Worm (Caenorhabditis elegans) whole organism, L1 larva: ENCODE measurements around the gene T03F7.5.

Source experiments
- C04F5.9 ChIP-seq: sonication (generic microtip); optimal IDR thresholded peaks from 2 replicates; lab custom pipeline; 2016; ENCODE audit warnings: missing genetic modification characterization, missing compliant biosample characterization
- C16A3.4 ChIP-seq: fragments of 150-350 bp; optimal IDR thresholded peaks from 2 replicates; lab custom pipeline; 2014; ENCODE audit warnings: missing biosample characterization, missing genetic modification characterization
- C34B4.2 ChIP-seq: sonication (generic microtip); optimal IDR thresholded peaks from 2 replicates; lab custom pipeline; 2017; ENCODE audit warnings: mild to moderate bottlenecking, missing genetic modification characterization, missing compliant biosample characterization
- Y116A8C.19 ChIP-seq: sonication (generic microtip); optimal IDR thresholded peaks from 2 replicates; lab custom pipeline; 2016; ENCODE audit warnings: missing compliant biosample characterization, missing genetic modification characterization, borderline replicate concordance
- alr-1 ChIP-seq: fragments of 200-800 bp; sonication (Bioruptor generic); optimal IDR thresholded peaks from 2 replicates; lab custom pipeline; 2018; ENCODE audit warnings: borderline replicate concordance, mild to moderate bottlenecking, missing genetic modification characterization, missing compliant biosample characterization
- aly-2 ChIP-seq: fragments of 150-350 bp; optimal IDR thresholded peaks from 2 replicates; lab custom pipeline; 2014; ENCODE audit warnings: missing biosample characterization, missing genetic modification characterization
- blmp-1 ChIP-seq: fragments of 150-350 bp; optimal IDR thresholded peaks from 2 replicates; lab custom pipeline; 2014; ENCODE audit warnings: missing biosample characterization, missing genetic modification characterization
- ceh-82 ChIP-seq, 3 experiments: fragments of 150-350 bp in 1 of 3; sonication (generic microtip) in 2 of 3; optimal IDR thresholded peaks; 2 replicates each; lab custom pipeline; 2014 to 2017; ENCODE audit warnings: missing biosample characterization in 3 of 3, missing genetic modification characterization in 3 of 3
- ceh-88 ChIP-seq: fragments of 200-800 bp; sonication (Bioruptor generic); IDR thresholded peaks from 2 replicates; pipeline ENCODE4 v1.3.6; 2022; ENCODE audit warnings: missing genetic modification characterization, missing compliant biosample characterization
- ces-1 ChIP-seq: fragments of 150-350 bp; optimal IDR thresholded peaks from 2 replicates; lab custom pipeline; 2014; ENCODE audit warnings: missing biosample characterization, missing genetic modification reagents, missing genetic modification characterization
- dpl-1 ChIP-seq, 3 experiments: fragments of 150-350 bp in 2 of 3; sonication (generic microtip) in 1 of 3; optimal IDR thresholded peaks; 2 replicates each; lab custom pipeline; 2014 to 2017; ENCODE audit warnings: missing biosample characterization in 3 of 3, missing genetic modification characterization in 3 of 3, missing genetic modification reagents in 3 of 3
- efl-1 ChIP-seq, 4 experiments: fragments of 150-350 bp; optimal IDR thresholded peaks in 3 of 4; peaks in 1 of 4; 1 replicate in 1 of 4; 2 replicates in 3 of 4; lab custom pipeline; 2014; ENCODE audit warnings: missing biosample characterization in 2 of 4, missing genetic modification characterization in 2 of 4, missing genetic modification reagents in 2 of 4
- efl-3 ChIP-seq: fragments of 200-800 bp; sonication (Bioruptor generic); optimal IDR thresholded peaks from 2 replicates; lab custom pipeline; 2018; ENCODE audit warnings: mild to moderate bottlenecking, missing genetic modification characterization, missing compliant biosample characterization
- egl-13 ChIP-seq: sonication (generic microtip); optimal IDR thresholded peaks from 2 replicates; lab custom pipeline; 2016; ENCODE audit warnings: missing genotype, missing genetic modification reagents, missing genetic modification characterization, missing compliant biosample characterization
- elt-2 ChIP-seq: sonication (generic microtip); optimal IDR thresholded peaks from 2 replicates; lab custom pipeline; 2016; ENCODE audit warnings: missing genetic modification characterization, mild to moderate bottlenecking, inconsistent platforms, missing compliant biosample characterization, missing genetic modification reagents
- elt-3 ChIP-seq, 6 experiments: fragments of 150-350 bp in 1 of 6; sonication (generic microtip); optimal IDR thresholded peaks; 2 replicates each; lab custom pipeline; 2017 to 2018; ENCODE audit warnings: missing biosample characterization in 6 of 6, missing genetic modification characterization in 6 of 6, inconsistent platforms in 1 of 6
- ets-5 ChIP-seq: fragments of 200-800 bp; sonication (Bioruptor generic); IDR thresholded peaks from 2 replicates; pipeline ENCODE4 v1.3.6; 2022; ENCODE audit warnings: missing genetic modification characterization, missing compliant biosample characterization
- fkh-8 ChIP-seq: sonication (generic microtip); optimal IDR thresholded peaks from 2 replicates; lab custom pipeline; 2016; ENCODE audit warnings: mild to moderate bottlenecking, missing genetic modification characterization, missing compliant biosample characterization
- fos-1 ChIP-seq: fragments of 150-350 bp; optimal IDR thresholded peaks from 2 replicates; lab custom pipeline; 2014; ENCODE audit warnings: missing biosample characterization, missing genetic modification characterization
- grh-1 ChIP-seq: fragments of 200-800 bp; sonication (Bioruptor generic); IDR thresholded peaks from 2 replicates; pipeline ENCODE4 v1.3.6; 2022; ENCODE audit warnings: missing genetic modification reagents, missing genetic modification characterization, missing compliant biosample characterization
- hlh-17 ChIP-seq: fragments of 200-800 bp; sonication (Bioruptor generic); optimal IDR thresholded peaks from 2 replicates; lab custom pipeline; 2018; ENCODE audit warnings: missing genetic modification characterization, mild to moderate bottlenecking, missing compliant biosample characterization, moderate library complexity, borderline replicate concordance
- hlh-4 ChIP-seq: sonication (generic microtip); optimal IDR thresholded peaks from 2 replicates; lab custom pipeline; 2016; ENCODE audit warnings: mild to moderate bottlenecking, missing genetic modification characterization, missing compliant biosample characterization
- isw-1 ChIP-seq: fragments of 200-800 bp; sonication (Bioruptor generic); IDR thresholded peaks from 2 replicates; pipeline ENCODE4 v1.3.6; 2022; ENCODE audit warnings: missing genetic modification characterization, missing compliant biosample characterization
- jun-1 ChIP-seq: fragments of 150-350 bp; optimal IDR thresholded peaks from 2 replicates; lab custom pipeline; 2014; ENCODE audit warnings: missing biosample characterization, missing genetic modification reagents, missing genetic modification characterization
- lin-14 ChIP-seq: fragments of 200-800 bp; sonication (Bioruptor generic); optimal IDR thresholded peaks from 2 replicates; lab custom pipeline; 2018; ENCODE audit warnings: mild to moderate bottlenecking, missing genetic modification characterization, moderate library complexity, missing compliant biosample characterization
- lin-35 ChIP-seq, 2 experiments: fragments of 150-350 bp; optimal IDR thresholded peaks; 2 replicates each; lab custom pipeline; 2014; ENCODE audit warnings: missing biosample characterization in 2 of 2, missing genetic modification characterization in 2 of 2, missing genetic modification reagents in 2 of 2
- lin-39 ChIP-seq: fragments of 150-350 bp; optimal IDR thresholded peaks from 2 replicates; lab custom pipeline; 2014; ENCODE audit warnings: missing biosample characterization, missing genetic modification reagents, missing genetic modification characterization
- mdl-1 ChIP-seq, 2 experiments: fragments of 150-350 bp; optimal IDR thresholded peaks; 2 replicates each; lab custom pipeline; 2014 to 2017; ENCODE audit warnings: missing biosample characterization in 2 of 2, missing genetic modification characterization in 2 of 2, inconsistent platforms in 1 of 2
- mef-2 ChIP-seq: fragments of 150-350 bp; optimal IDR thresholded peaks from 2 replicates; lab custom pipeline; 2014; ENCODE audit warnings: missing biosample characterization, missing genetic modification characterization
- mep-1 ChIP-seq: fragments of 150-350 bp; optimal IDR thresholded peaks from 2 replicates; lab custom pipeline; 2014; ENCODE audit warnings: missing biosample characterization, missing genetic modification characterization
- nhr-11 ChIP-seq: fragments of 150-350 bp; optimal IDR thresholded peaks from 2 replicates; lab custom pipeline; 2014; ENCODE audit warnings: missing biosample characterization, missing genetic modification characterization
- nhr-12 ChIP-seq: sonication (generic microtip); optimal IDR thresholded peaks from 2 replicates; lab custom pipeline; 2017; ENCODE audit warnings: missing biosample characterization, missing genetic modification characterization
- nhr-20 ChIP-seq: sonication (generic microtip); optimal IDR thresholded peaks from 2 replicates; lab custom pipeline; 2016; ENCODE audit warnings: mild to moderate bottlenecking, missing genetic modification characterization, missing compliant biosample characterization
- nhr-237 ChIP-seq: fragments of 150-350 bp; optimal IDR thresholded peaks from 2 replicates; lab custom pipeline; 2014; ENCODE audit warnings: missing biosample characterization, missing genetic modification characterization
- nhr-28 ChIP-seq: fragments of 150-350 bp; optimal IDR thresholded peaks from 2 replicates; lab custom pipeline; 2014; ENCODE audit warnings: missing biosample characterization, missing genetic modification characterization
- nhr-47 ChIP-seq: sonication (generic microtip); optimal IDR thresholded peaks from 2 replicates; lab custom pipeline; 2016; ENCODE audit warnings: mild to moderate bottlenecking, missing genetic modification characterization, moderate library complexity, missing compliant biosample characterization
- nhr-71 ChIP-seq: sonication (generic microtip); optimal IDR thresholded peaks from 2 replicates; lab custom pipeline; 2016; ENCODE audit warnings: mild to moderate bottlenecking, missing genetic modification characterization, moderate library complexity, missing compliant biosample characterization
- nhr-84 ChIP-seq: sonication (generic microtip); optimal IDR thresholded peaks from 2 replicates; lab custom pipeline; 2017; ENCODE audit warnings: missing biosample characterization, missing genetic modification characterization
- nhr-85 ChIP-seq: sonication (generic microtip); peaks from one replicate; lab custom pipeline; 2016; ENCODE audit warnings: missing genetic modification characterization, inconsistent platforms, missing compliant biosample characterization
- pax-3 ChIP-seq: fragments of 200-800 bp; sonication (Bioruptor generic); optimal IDR thresholded peaks from 2 replicates; lab custom pipeline; 2018; ENCODE audit warnings: mild to moderate bottlenecking, missing genetic modification characterization, moderate library complexity, missing compliant biosample characterization
- pqm-1 ChIP-seq: sonication (generic microtip); optimal IDR thresholded peaks from 3 replicates; lab custom pipeline; 2017; ENCODE audit warnings: missing biosample characterization, missing genetic modification characterization
- rnt-1 ChIP-seq: sonication (generic microtip); optimal IDR thresholded peaks from 2 replicates; lab custom pipeline; 2016; ENCODE audit warnings: mild to moderate bottlenecking, missing genetic modification characterization, moderate library complexity, missing compliant biosample characterization
- snpc-4 ChIP-seq: fragments of 150-350 bp; optimal IDR thresholded peaks from 2 replicates; lab custom pipeline; 2014; ENCODE audit warnings: missing biosample characterization, missing genetic modification characterization
- snu-23 ChIP-seq: sonication (generic microtip); optimal IDR thresholded peaks from 2 replicates; lab custom pipeline; 2016; ENCODE audit warnings: missing genetic modification characterization, missing compliant biosample characterization
- tbx-2 ChIP-seq: sonication (generic microtip); optimal IDR thresholded peaks from 2 replicates; lab custom pipeline; 2016; ENCODE audit warnings: missing genetic modification characterization, missing compliant biosample characterization
- tlp-1 ChIP-seq: fragments of 150-350 bp; optimal IDR thresholded peaks from 2 replicates; lab custom pipeline; 2014; ENCODE audit warnings: missing biosample characterization, missing genetic modification characterization
- unc-30 ChIP-seq: sonication (generic microtip); optimal IDR thresholded peaks from 2 replicates; lab custom pipeline; 2017; ENCODE audit warnings: missing biosample characterization, missing genetic modification characterization
- unc-86 ChIP-seq: sonication (generic microtip); optimal IDR thresholded peaks from 2 replicates; lab custom pipeline; 2016; ENCODE audit warnings: missing genetic modification characterization, missing compliant biosample characterization
- zip-4 ChIP-seq: fragments of 200-800 bp; sonication (Bioruptor generic); optimal IDR thresholded peaks from 2 replicates; lab custom pipeline; 2018; ENCODE audit warnings: mild to moderate bottlenecking, missing genetic modification characterization, moderate library complexity, missing compliant biosample characterization

T03F7.5 gene

ce11 chrV:11282272-11282671, 16.3 kb downstream of the T03F7.5 start, which contains the start of gene gly-20:
Gene gly-20 (plus strand): TSS chrV:11282572.
- TF ChIP-seq ets-5: no peak
- TF ChIP-seq pax-3 (tag; lab: Kevin White, UChicago): no peak
- no peak for TF ChIP-seq C16A3.4 (tag; lab: Kevin White, UChicago)
- no peak for TF ChIP-seq nhr-71
- TF ChIP-seq mdl-1 (tag; optimal IDR thresholded peaks at IDR 0.05; lab: Kevin White, UChicago): no peak
- TF ChIP-seq nhr-84: no peak
- no peak for TF ChIP-seq nhr-20
- TF ChIP-seq mef-2 (tag; lab: Kevin White, UChicago): no peak
- TF ChIP-seq fkh-8 (tag; lab: Kevin White, UChicago): no peak
- no peak for TF ChIP-seq nhr-47 (tag; lab: Kevin White, UChicago)
- TF ChIP-seq pqm-1: no peak
- no peak for TF ChIP-seq nhr-11 (tag; lab: Kevin White, UChicago)
- no peak for TF ChIP-seq nhr-85
- TF ChIP-seq C04F5.9 (tag; lab: Kevin White, UChicago): no peak
- no peak for TF ChIP-seq egl-13 (tag; lab: Kevin White, UChicago)

- TF ChIP-seq nhr-28 (tag; lab: Kevin White, UChicago) (no peak), Y116A8C.19 (tag; lab: Kevin White, UChicago) (no peak), nhr-11 (tag; lab: Kevin White, UChicago) (no peak), elt-2 (tag; lab: Kevin White, UChicago) (no peak), nhr-12 (tag; lab: Kevin White, UChicago) (no peak), ceh-88 (no peak), alr-1 (tag; lab: Kevin White, UChicago) (no peak), ceh-82 (tag; optimal IDR thresholded peaks at IDR 0.05; lab: Kevin White, UChicago) (peak in 1 of 3 experiments; percentile 8), efl-1 (optimal IDR thresholded peaks at IDR 0.05; lab: Kevin White, UChicago) (peak; percentile 3 to 19), efl-1 (GFP tag; optimal IDR thresholded peaks at IDR 0.05 in 1 of 2; lab: Kevin White, UChicago) (no peak), fos-1 (tag; lab: Kevin White, UChicago) (no peak), nhr-20 (peak; percentile 62), snpc-4 (tag; lab: Kevin White, UChicago) (no peak), ces-1 (no peak), lin-39 (tag; lab: Kevin White, UChicago) (no peak), aly-2 (no peak), rnt-1 (peak; percentile 16), nhr-237 (tag; lab: Kevin White, UChicago) (no peak), unc-30 (tag; lab: Kevin White, UChicago) (no peak), mep-1 (tag; lab: Kevin White, UChicago) (peak; percentile 66), hlh-17 (GFP tag; lab: Kevin White, UChicago) (no peak), jun-1 (tag; lab: Kevin White, UChicago) (no peak), dpl-1 (GFP tag; optimal IDR thresholded peaks at IDR 0.05; lab: Kevin White, UChicago) (peak in 1 of 3 experiments; percentile 9), fkh-8 (tag; lab: Kevin White, UChicago) (no peak), nhr-84 (no peak), hlh-4 (tag; lab: Kevin White, UChicago) (no peak), unc-86 (tag; lab: Kevin White, UChicago) (no peak), snu-23 (GFP tag; lab: Kevin White, UChicago) (peak; percentile 46), zip-4 (no peak), C34B4.2 (no peak), tlp-1 (tag; lab: Kevin White, UChicago) (no peak), grh-1 (GFP tag; lab: Robert Waterston, UW) (no peak), blmp-1 (tag; lab: Kevin White, UChicago) (peak; percentile 97), efl-3 (GFP tag; lab: Kevin White, UChicago) (no peak), tbx-2 (tag; lab: Kevin White, UChicago) (no peak), elt-3 (tag; optimal IDR thresholded peaks at IDR 0.05; lab: Kevin White, UChicago) (peak in 1 of 6 experiments; percentile 27), lin-35 (GFP tag; optimal IDR thresholded peaks at IDR 0.05; lab: Kevin White, UChicago) (no peak), lin-14 (GFP tag; lab: Kevin White, UChicago) (peak; percentile 78), egl-13 (tag; lab: Kevin White, UChicago) (no peak), isw-1 (GFP tag; lab: Robert Waterston, UW) (no peak)
Observed at ce11 chrV:11281414-11282209, 16.9 kb downstream of the T03F7.5 start.
